Worm (Caenorhabditis elegans): ENCODE measurements around the gene R02C2.1.

R02C2.1 gene

ce11 chrV:268007-268406 is 30.0 kb upstream of the R02C2.1 start, which contains the start of gene lgc-26:
TSS of gene lgc-26 (plus strand) at chrV:268307.
- TF ChIP-seq elt-1 (tag; optimal IDR thresholded peaks at IDR 0.05; ENCODE audit: borderline replicate concordance, insufficient read depth) (no peak), nhr-12 (tag; optimal IDR thresholded peaks at IDR 0.05) (no peak), ztf-11 (tag; optimal IDR thresholded peaks at IDR 0.05) (no peak), unc-62 (GFP tag; optimal IDR thresholded peaks at IDR 0.05) (no peak), lin-32 (GFP tag; optimal IDR thresholded peaks at IDR 0.05) (no peak), lin-13 (tag; optimal IDR thresholded peaks at IDR 0.05) (no peak), hlh-1 (tag; optimal IDR thresholded peaks at IDR 0.05) (no peak), pha-4 (tag; optimal IDR thresholded peaks at IDR 0.05) (no peak), zip-8 (tag; optimal IDR thresholded peaks at IDR 0.05) (no peak)

- TF ChIP-seq unc-62 (GFP tag; optimal IDR thresholded peaks at IDR 0.05) (peak; percentile 47), nhr-237 (tag; optimal IDR thresholded peaks at IDR 0.05) (peak; percentile 23), bed-3 (GFP tag; optimal IDR thresholded peaks at IDR 0.05) (peak; percentile 80), M03D4.4 (tag; optimal IDR thresholded peaks at IDR 0.05) (peak; percentile 89), unc-120 (tag; optimal IDR thresholded peaks at IDR 0.05; ENCODE audit: poor library complexity, severe bottlenecking) (peak; percentile 99), tbx-8 (GFP tag; optimal IDR thresholded peaks at IDR 0.05) (peak; percentile 46), nhr-2 (tag; optimal IDR thresholded peaks at IDR 0.05) (peak; percentile 54), mab-5 (tag; optimal IDR thresholded peaks at IDR 0.05) (peak; percentile 5), mls-2 (tag; optimal IDR thresholded peaks at IDR 0.05) (peak; percentile 63)
Measured at ce11 chrV:265062-265963, 27.3 kb upstream of the R02C2.1 start.

DNA sequence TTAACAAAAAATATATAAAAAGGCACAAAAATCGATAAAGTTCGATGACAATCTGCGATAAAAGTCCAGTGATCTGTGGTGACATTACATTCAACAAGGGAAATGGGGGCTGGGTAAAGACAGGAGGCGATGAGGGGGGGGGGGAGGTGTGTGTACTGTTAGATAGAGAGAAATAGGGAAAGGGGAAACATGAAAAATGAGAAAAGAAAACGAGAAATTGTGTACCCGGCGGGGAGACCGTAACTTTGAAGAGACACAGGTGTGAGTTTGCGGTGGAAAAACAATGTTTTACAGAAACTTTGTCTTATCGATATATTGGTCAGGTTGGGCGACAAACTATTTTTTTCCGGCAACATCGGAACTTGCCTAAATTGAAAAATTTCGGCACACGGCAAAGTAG is 22.3 kb upstream of the R02C2.1 start:
- no peak for TF ChIP-seq blmp-1 (tag; optimal IDR thresholded peaks at IDR 0.05)
- TF ChIP-seq mab-5 (tag; optimal IDR thresholded peaks at IDR 0.05): no peak
- TF ChIP-seq elt-1 (tag; optimal IDR thresholded peaks at IDR 0.05; ENCODE audit: borderline replicate concordance, insufficient read depth): no peak
- no peak for TF ChIP-seq drap-1 (GFP tag; optimal IDR thresholded peaks at IDR 0.05)
- TF ChIP-seq mep-1 (tag; optimal IDR thresholded peaks at IDR 0.05): no peak
- TF ChIP-seq snpc-4 (tag; optimal IDR thresholded peaks at IDR 0.05): no peak

- TF ChIP-seq nhr-28 (tag; optimal IDR thresholded peaks at IDR 0.05) (no peak), nhr-12 (tag; optimal IDR thresholded peaks at IDR 0.05) (no peak), drap-1 (GFP tag; optimal IDR thresholded peaks at IDR 0.05) (no peak), ceh-43 (GFP tag; optimal IDR thresholded peaks at IDR 0.05) (no peak), ham-2 (GFP tag; optimal IDR thresholded peaks at IDR 0.05) (no peak), lin-32 (GFP tag; optimal IDR thresholded peaks at IDR 0.05) (no peak), elt-1 (tag; optimal IDR thresholded peaks at IDR 0.05; ENCODE audit: borderline replicate concordance, insufficient read depth) (no peak), ztf-11 (tag; optimal IDR thresholded peaks at IDR 0.05) (no peak), ces-1 (GFP tag; optimal IDR thresholded peaks at IDR 0.05) (no peak), sptf-1 (tag; optimal IDR thresholded peaks at IDR 0.05) (no peak), bed-3 (GFP tag; optimal IDR thresholded peaks at IDR 0.05) (no peak), blmp-1 (tag; optimal IDR thresholded peaks at IDR 0.05) (no peak), tbx-8 (GFP tag; optimal IDR thresholded peaks at IDR 0.05) (no peak), sem-2 (GFP tag; optimal IDR thresholded peaks at IDR 0.05) (no peak), unc-120 (tag; optimal IDR thresholded peaks at IDR 0.05; ENCODE audit: poor library complexity, severe bottlenecking) (no peak)
Measured at ce11 chrV:258730-259129, 20.7 kb upstream of the R02C2.1 start, which contains the start of gene nhr-204. TSS of gene nhr-204 (minus strand) at chrV:258830.

DNA sequence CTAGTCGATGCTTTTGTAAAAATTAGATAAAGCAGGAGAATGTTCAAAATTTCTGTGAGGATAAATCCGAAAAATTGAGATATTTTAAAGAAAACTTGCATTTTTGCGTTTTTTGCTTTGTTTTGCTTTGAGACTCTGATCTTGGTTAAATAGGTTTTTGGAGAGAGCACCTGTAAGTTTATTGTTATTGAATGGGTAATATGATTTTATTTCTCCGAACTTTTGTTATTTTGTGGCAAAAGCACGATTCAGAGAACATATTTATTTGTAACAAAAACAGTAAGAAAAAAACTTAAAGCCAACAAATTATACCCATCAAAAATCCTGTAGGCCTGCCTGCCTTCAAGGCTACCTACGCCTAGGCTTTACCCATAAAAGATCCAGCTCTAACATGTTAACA is 16.6 kb upstream of the R02C2.1 start, which contains the start of gene str-121:
Gene str-121, minus strand, starts transcription at position 101 of the 400 bp plus-strand sequence.
- TF ChIP-seq drap-1 (GFP tag; optimal IDR thresholded peaks at IDR 0.05): no peak
- no peak for TF ChIP-seq sem-2 (GFP tag; optimal IDR thresholded peaks at IDR 0.05)
- TF ChIP-seq M03D4.4 (tag; optimal IDR thresholded peaks at IDR 0.05): no peak
- no peak for TF ChIP-seq pha-4 (tag; optimal IDR thresholded peaks at IDR 0.05)
- no peak for TF ChIP-seq bed-3 (GFP tag; optimal IDR thresholded peaks at IDR 0.05)
- TF ChIP-seq hlh-1 (tag; optimal IDR thresholded peaks at IDR 0.05): no peak
- TF ChIP-seq ham-2 (GFP tag; optimal IDR thresholded peaks at IDR 0.05): no peak

DNA sequence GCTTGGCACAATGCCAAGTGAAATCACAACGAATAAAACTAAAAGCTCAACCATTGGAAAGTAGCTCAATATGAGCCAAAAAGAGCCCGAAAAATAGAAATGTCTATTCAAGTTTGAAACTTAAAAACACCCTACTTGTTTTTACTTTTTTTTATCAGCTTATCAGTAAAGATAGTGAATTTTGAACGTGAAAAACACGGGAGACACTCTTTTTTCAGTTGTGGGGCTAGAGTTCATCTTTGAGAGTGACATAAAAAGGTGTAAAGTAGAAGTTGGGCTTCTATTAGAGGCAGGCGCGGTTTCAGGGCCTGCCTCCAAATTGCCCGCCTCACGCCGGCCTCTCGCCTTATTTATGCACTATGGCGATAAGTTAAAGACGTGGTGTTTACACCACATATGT is 13.7 kb upstream of the R02C2.1 start, which contains the start of gene oac-39:
Gene oac-39, minus strand, starts transcription at position 101 of the 400 bp plus-strand sequence.
- TF ChIP-seq nhr-28 (tag; optimal IDR thresholded peaks at IDR 0.05) (no peak), sem-2 (GFP tag; optimal IDR thresholded peaks at IDR 0.05) (no peak), blmp-1 (tag; optimal IDR thresholded peaks at IDR 0.05) (no peak), cnd-1 (tag; optimal IDR thresholded peaks at IDR 0.05) (no peak), lsy-2 (tag; optimal IDR thresholded peaks at IDR 0.05) (no peak), ceh-43 (GFP tag; optimal IDR thresholded peaks at IDR 0.05) (no peak), flh-1 (GFP tag; optimal IDR thresholded peaks at IDR 0.05) (no peak), M03D4.4 (tag; optimal IDR thresholded peaks at IDR 0.05) (no peak), ceh-83 (GFP tag; optimal IDR thresholded peaks at IDR 0.05) (no peak), ztf-11 (tag; optimal IDR thresholded peaks at IDR 0.05) (no peak), hlh-1 (tag; optimal IDR thresholded peaks at IDR 0.05) (no peak), unc-39 (tag; optimal IDR thresholded peaks at IDR 0.05) (no peak), unc-62 (GFP tag; optimal IDR thresholded peaks at IDR 0.05) (no peak), tbx-8 (GFP tag; optimal IDR thresholded peaks at IDR 0.05) (no peak)

Data from whole organism, mixed stage, embryonic.